Worm (Caenorhabditis elegans): ENCODE measurements around the gene F21C10.5.

- TF ChIP-seq ZK546.5 (tag; optimal IDR thresholded peaks at IDR 0.05) (no peak), fos-1 (tag; optimal IDR thresholded peaks at IDR 0.05) (no peak)
Observed at ce11 chrV:9156679-9157078, 31.2 kb downstream of the F21C10.5 start, which contains the start of gene B0222.15.
